Fruit fly (Drosophila melanogaster) S2 (cell line): ENCODE measurements around the gene Not10.

Source experiments
- CG8478 ChIP-seq: fragments of >200 bp; optimal IDR thresholded peaks from 2 replicates; lab custom pipeline; 2018
- CTCF ChIP-seq, 2 experiments: fragments of >200 bp; optimal IDR thresholded peaks; 2 replicates each; lab custom pipeline; 2018

dm6 chr3R:12647954-12648353, 17.5 kb downstream of the Not10 start, which contains the start of gene Dtg:
- no peak for TF ChIP-seq CTCF (optimal IDR thresholded peaks at IDR 0.05; lab: Kevin White, UChicago)
- TF ChIP-seq CG8478, result no peak
